Worm (Caenorhabditis elegans): ENCODE results near the gene Y17G9B.5.

The Y17G9B.5 gene

DNA sequence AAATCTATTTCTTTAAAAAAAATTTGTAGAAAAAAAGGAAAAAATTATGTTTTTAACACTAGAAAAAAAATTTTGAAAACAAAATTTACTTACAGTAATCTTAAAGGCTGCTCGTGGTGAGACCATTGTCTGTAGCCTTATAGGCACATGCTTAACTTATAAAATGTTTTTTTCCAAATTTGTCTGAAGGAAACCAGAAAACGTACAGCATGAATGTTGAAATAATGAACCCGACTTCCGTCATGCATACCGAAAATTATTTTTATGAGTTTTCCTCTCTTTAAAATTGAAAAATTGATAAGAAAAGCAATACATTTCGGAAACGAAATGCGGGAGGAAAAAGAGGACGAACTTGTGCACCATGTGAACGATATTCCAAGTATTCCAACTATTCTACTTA is 21.8 kb downstream of the Y17G9B.5 start, which contains the start of gene R11E3.2:
Gene R11E3.2 (plus strand): TSS at position 301 of the 400 bp plus-strand sequence.
- TF ChIP-seq aly-2 (tag; optimal IDR thresholded peaks at IDR 0.05) (no peak), egl-27 (tag; optimal IDR thresholded peaks at IDR 0.05) (no peak), ztf-4 (tag; optimal IDR thresholded peaks at IDR 0.05) (no peak), lin-39 (tag; optimal IDR thresholded peaks at IDR 0.05) (no peak), daf-12 (tag; optimal IDR thresholded peaks at IDR 0.05) (no peak), elt-3 (tag; optimal IDR thresholded peaks at IDR 0.05) (no peak), nfya-1 (tag; optimal IDR thresholded peaks at IDR 0.05; ENCODE audit: insufficient read depth) (no peak), lsy-12 (tag; optimal IDR thresholded peaks at IDR 0.05) (no peak), lin-15B (tag; optimal IDR thresholded peaks at IDR 0.05) (no peak), ceh-82 (tag; optimal IDR thresholded peaks at IDR 0.05) (no peak), tbx-2 (tag; optimal IDR thresholded peaks at IDR 0.05) (no peak), snpc-4 (tag; optimal IDR thresholded peaks at IDR 0.05) (no peak), egl-5 (tag; optimal IDR thresholded peaks at IDR 0.05) (no peak), ztf-11 (tag; optimal IDR thresholded peaks at IDR 0.05) (no peak), mdl-1 (tag; optimal IDR thresholded peaks at IDR 0.05) (no peak)

DNA sequence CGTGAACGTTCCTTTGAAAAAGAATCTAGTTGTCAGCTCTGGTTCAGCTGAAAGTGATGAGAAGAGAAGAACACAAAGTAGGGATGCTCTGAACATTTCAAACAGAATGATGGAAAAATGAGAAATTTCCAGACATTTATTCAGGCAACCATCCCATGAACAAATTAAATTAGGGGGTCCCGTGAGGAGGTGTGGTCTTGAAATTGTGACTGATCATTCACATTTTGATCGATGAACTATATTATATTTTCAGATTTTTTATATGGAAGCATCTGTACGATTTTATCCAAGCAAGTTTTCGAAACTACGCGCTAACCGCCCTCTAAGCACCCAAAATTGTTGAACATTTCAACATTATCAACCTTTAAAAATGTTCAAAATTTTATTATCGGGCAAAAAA is 26.0 kb downstream of the Y17G9B.5 start, which contains the start of gene R11E3.19:
Gene R11E3.19 (minus strand): TSS at position 101 of the 400 bp plus-strand sequence.
- TF ChIP-seq fkh-2 (tag; optimal IDR thresholded peaks at IDR 0.05) (no peak), elt-3 (tag; optimal IDR thresholded peaks at IDR 0.05) (no peak), ztf-11 (tag; optimal IDR thresholded peaks at IDR 0.05) (no peak), hmg-11 (tag; optimal IDR thresholded peaks at IDR 0.05) (no peak), snpc-4 (tag; optimal IDR thresholded peaks at IDR 0.05) (no peak), nhr-237 (tag; optimal IDR thresholded peaks at IDR 0.05) (no peak), egl-5 (tag; optimal IDR thresholded peaks at IDR 0.05) (no peak), ZK546.5 (tag; optimal IDR thresholded peaks at IDR 0.05) (no peak)

DNA sequence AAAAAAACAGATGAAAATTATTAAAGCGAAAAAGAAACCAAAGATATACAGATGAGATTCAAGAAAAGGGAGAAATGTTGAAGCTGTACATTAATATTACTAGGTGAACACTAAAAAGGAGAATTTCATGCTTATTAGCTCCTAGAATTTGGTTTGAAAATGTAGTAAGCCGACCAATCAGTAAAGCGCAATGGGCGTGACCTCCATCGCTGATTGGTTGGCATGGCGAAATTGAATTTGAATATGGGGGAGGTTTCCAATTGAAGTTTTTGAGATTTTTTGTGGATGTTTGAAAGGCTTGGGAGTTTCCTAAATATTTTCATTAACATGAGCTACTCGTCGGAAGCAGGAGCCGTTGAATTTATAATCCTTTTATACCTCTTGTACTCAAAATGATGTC is 26.5 kb downstream of the Y17G9B.5 start:
- TF ChIP-seq nhr-76 (tag; optimal IDR thresholded peaks at IDR 0.05) (no peak), nfya-1 (tag; optimal IDR thresholded peaks at IDR 0.05; ENCODE audit: insufficient read depth) (peak; percentile 94), lin-15B (tag; optimal IDR thresholded peaks at IDR 0.05) (no peak), lin-39 (tag; optimal IDR thresholded peaks at IDR 0.05) (no peak), jun-1 (tag; optimal IDR thresholded peaks at IDR 0.05) (no peak), mml-1 (tag; optimal IDR thresholded peaks at IDR 0.05) (no peak), nhr-43 (tag; optimal IDR thresholded peaks at IDR 0.05; ENCODE audit: poor library complexity, severe bottlenecking) (no peak), fkh-10 (GFP tag; optimal IDR thresholded peaks at IDR 0.05) (no peak), lsy-12 (tag; optimal IDR thresholded peaks at IDR 0.05) (no peak)

- TF ChIP-seq ZK546.5 (tag; optimal IDR thresholded peaks at IDR 0.05) (no peak), ceh-9 (tag; optimal IDR thresholded peaks at IDR 0.05) (no peak), tbx-2 (tag; optimal IDR thresholded peaks at IDR 0.05) (no peak), unc-62 (GFP tag; optimal IDR thresholded peaks at IDR 0.05) (no peak), zag-1 (tag; optimal IDR thresholded peaks at IDR 0.05) (no peak), nhr-25 (tag; optimal IDR thresholded peaks at IDR 0.05) (no peak), nhr-12 (tag; optimal IDR thresholded peaks at IDR 0.05) (no peak), hmg-11 (tag; optimal IDR thresholded peaks at IDR 0.05) (no peak), nhr-237 (tag; optimal IDR thresholded peaks at IDR 0.05) (no peak), lin-39 (tag; optimal IDR thresholded peaks at IDR 0.05) (no peak), lin-15B (tag; optimal IDR thresholded peaks at IDR 0.05) (no peak), elt-2 (tag; optimal IDR thresholded peaks at IDR 0.05) (no peak), ceh-16 (tag; optimal IDR thresholded peaks at IDR 0.05) (no peak), skn-1 (tag; optimal IDR thresholded peaks at IDR 0.05) (no peak), nhr-43 (tag; optimal IDR thresholded peaks at IDR 0.05; ENCODE audit: poor library complexity, severe bottlenecking) (no peak), ceh-28 (tag; optimal IDR thresholded peaks at IDR 0.05) (no peak)
Measured at ce11 chrIV:4780129-4780528, 30.1 kb downstream of the Y17G9B.5 start, which contains the start of gene set-15. Gene set-15, minus strand, starts transcription at chrIV:4780229.

- TF ChIP-seq fkh-10 (GFP tag; optimal IDR thresholded peaks at IDR 0.05) (no peak), hmg-11 (tag; optimal IDR thresholded peaks at IDR 0.05) (peak; percentile 76), lin-15B (tag; optimal IDR thresholded peaks at IDR 0.05) (no peak), nfya-1 (tag; optimal IDR thresholded peaks at IDR 0.05; ENCODE audit: insufficient read depth) (peak; percentile 28)
Measured at ce11 chrIV:4781123-4781522, 31.1 kb downstream of the Y17G9B.5 start.
